Worm (Caenorhabditis elegans) whole organism, young adult: ENCODE data around the gene F01G10.5.

ENCODE experiments used
- F57A8.1 ChIP-seq: fragments of 200-800 bp; sonication (Bioruptor generic); optimal IDR thresholded peaks from 2 replicates; lab custom pipeline; 2018; ENCODE audit warnings: mild to moderate bottlenecking, missing genetic modification characterization, moderate library complexity, missing compliant biosample characterization
- Y53G8AR.9 ChIP-seq: fragments of 200-800 bp; sonication (Bioruptor generic); conservative IDR thresholded peaks from 2 replicates; pipeline ENCODE4 v1.3.6; 2022; ENCODE audit warnings: missing genetic modification reagents, missing genetic modification characterization, missing compliant biosample characterization
- cebp-2 ChIP-seq: fragments of 200-800 bp; sonication (Bioruptor generic); IDR thresholded peaks from 2 replicates; pipeline ENCODE4 v1.3.6; 2022; ENCODE audit warnings: missing genetic modification characterization, missing compliant biosample characterization
- hmg-1.2 ChIP-seq: fragments of 200-800 bp; sonication (Bioruptor generic); IDR thresholded peaks from 2 replicates; pipeline ENCODE4 v1.3.6; 2022; ENCODE audit warnings: missing genetic modification reagents, missing genetic modification characterization, missing compliant biosample characterization
- mxl-1 ChIP-seq: sonication (generic microtip); optimal IDR thresholded peaks from 2 replicates; lab custom pipeline; 2016; ENCODE audit warnings: missing genetic modification characterization, missing compliant biosample characterization
- nhr-27 ChIP-seq: fragments of 200-800 bp; sonication (Bioruptor generic); optimal IDR thresholded peaks from 2 replicates; lab custom pipeline; 2018; ENCODE audit warnings: mild to moderate bottlenecking, missing genetic modification characterization, moderate library complexity, missing compliant biosample characterization
- pha-4 ChIP-seq: fragments of 150-350 bp; sonication (generic microtip); optimal IDR thresholded peaks from 2 replicates; lab custom pipeline; 2014; ENCODE audit warnings: missing biosample characterization, missing genetic modification reagents, missing genetic modification characterization
- sdz-38 ChIP-seq: sonication (generic microtip); optimal IDR thresholded peaks from 2 replicates; lab custom pipeline; 2016; ENCODE audit warnings: missing genotype, missing genetic modification characterization, missing compliant biosample characterization

- no peak for TF ChIP-seq cebp-2 (GFP tag; lab: Robert Waterston, UW)
- TF ChIP-seq nhr-27 (tag; lab: Kevin White, UChicago), result no peak
- TF ChIP-seq F57A8.1 (GFP tag; lab: Kevin White, UChicago), result no peak
- no peak for TF ChIP-seq hmg-1.2 (GFP tag; lab: Robert Waterston, UW)
- TF ChIP-seq Y53G8AR.9, result no peak
- no peak for TF ChIP-seq mxl-1 (tag; lab: Kevin White, UChicago)
- no peak for TF ChIP-seq pha-4 (tag; lab: Kevin White, UChicago)
- no peak for TF ChIP-seq sdz-38 (tag; lab: Kevin White, UChicago)
These were observed 11.7 kb downstream of the F01G10.5 start, which contains the start of gene qns-1 for ce11 chrIV:10219208-10219607.
